Worm (Caenorhabditis elegans) whole organism, L1 larva: ENCODE data around the gene T10C6.15.

Source experiments
- fkh-10 ChIP-seq: sonication (generic microtip); optimal IDR thresholded peaks from 2 replicates; lab custom pipeline; 2017; ENCODE audit warnings: missing biosample characterization, missing genetic modification reagents, missing genetic modification characterization
- isw-1 ChIP-seq: fragments of 200-800 bp; sonication (Bioruptor generic); IDR thresholded peaks from 2 replicates; pipeline ENCODE4 v1.3.6; 2022; ENCODE audit warnings: missing genetic modification characterization, missing compliant biosample characterization
- jun-1 ChIP-seq: fragments of 150-350 bp; optimal IDR thresholded peaks from 2 replicates; lab custom pipeline; 2014; ENCODE audit warnings: missing biosample characterization, missing genetic modification reagents, missing genetic modification characterization
- lin-35 ChIP-seq, 2 experiments: fragments of 150-350 bp; optimal IDR thresholded peaks; 2 replicates each; lab custom pipeline; 2014; ENCODE audit warnings: missing biosample characterization in 2 of 2, missing genetic modification characterization in 2 of 2, missing genetic modification reagents in 2 of 2
- mep-1 ChIP-seq: fragments of 150-350 bp; optimal IDR thresholded peaks from 2 replicates; lab custom pipeline; 2014; ENCODE audit warnings: missing biosample characterization, missing genetic modification characterization
- nhr-47 ChIP-seq: sonication (generic microtip); optimal IDR thresholded peaks from 2 replicates; lab custom pipeline; 2016; ENCODE audit warnings: mild to moderate bottlenecking, missing genetic modification characterization, moderate library complexity, missing compliant biosample characterization
- pqm-1 ChIP-seq: sonication (generic microtip); optimal IDR thresholded peaks from 3 replicates; lab custom pipeline; 2017; ENCODE audit warnings: missing biosample characterization, missing genetic modification characterization
- sox-4 ChIP-seq: sonication (generic microtip); optimal IDR thresholded peaks from 2 replicates; lab custom pipeline; 2016; ENCODE audit warnings: missing genetic modification characterization, missing compliant biosample characterization
- sptf-1 ChIP-seq: fragments of 150-350 bp; optimal IDR thresholded peaks from 2 replicates; lab custom pipeline; 2014; ENCODE audit warnings: missing biosample characterization, missing genetic modification characterization
- unc-62 ChIP-seq: fragments of 150-350 bp; optimal IDR thresholded peaks from 2 replicates; lab custom pipeline; 2014; ENCODE audit warnings: missing biosample characterization, missing genetic modification reagents, missing genetic modification characterization
- ztf-4 ChIP-seq: fragments of 150-350 bp; optimal IDR thresholded peaks from 2 replicates; lab custom pipeline; 2014; ENCODE audit warnings: missing biosample characterization, missing genetic modification characterization

DNA sequence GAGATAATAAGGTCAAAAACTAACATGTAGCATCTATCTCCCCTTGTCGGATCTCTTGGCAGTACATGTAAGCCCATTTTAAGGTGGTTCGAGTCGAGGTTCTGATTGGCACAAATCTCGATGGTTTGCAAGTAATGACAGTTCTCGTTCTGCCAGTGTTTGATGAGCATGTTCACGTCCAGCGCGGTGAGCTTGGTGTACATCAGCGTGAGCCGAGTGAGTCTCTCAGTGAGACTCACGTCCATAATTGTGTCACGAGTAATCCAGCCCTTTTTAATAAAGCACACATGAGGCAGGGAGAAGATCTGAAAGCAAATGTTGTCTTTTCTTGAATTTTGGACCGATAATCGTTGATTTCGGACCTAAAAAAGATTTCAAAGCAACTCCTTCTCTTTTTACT is 13.0 kb downstream of the T10C6.15 start, which contains the start of gene T10C6.16:
- TF ChIP-seq ztf-4 (no peak), isw-1 (no peak), sptf-1 (tag; lab: Kevin White, UChicago) (no peak), fkh-10 (GFP tag; lab: Kevin White, UChicago) (no peak), nhr-47 (no peak), unc-62 (GFP tag; lab: Kevin White, UChicago) (no peak), sox-4 (no peak), pqm-1 (tag; lab: Kevin White, UChicago) (no peak), jun-1 (no peak), mep-1 (tag; lab: Kevin White, UChicago) (no peak), lin-35 (GFP tag; optimal IDR thresholded peaks at IDR 0.05; lab: Kevin White, UChicago) (no peak)
